Fruit fly (Drosophila melanogaster) whole organism, wandering third instar larva: ENCODE results near the gene CG10208.

ENCODE experiments used
- Abd-B ChIP-seq: fragments of >200 bp; optimal IDR thresholded peaks from 2 replicates; lab custom pipeline; 2017; ENCODE audit warnings: missing biosample characterization, missing genetic modification characterization
- CG32264 ChIP-seq: fragments of 200-800 bp; sonication (Bioruptor generic); optimal IDR thresholded peaks from 2 replicates; lab custom pipeline; 2016; ENCODE audit warnings: missing biosample characterization, missing genetic modification characterization
- CG9705 ChIP-seq: fragments of 200-800 bp; sonication (Bioruptor generic); optimal IDR thresholded peaks from 2 replicates; lab custom pipeline; 2018; ENCODE audit warnings: missing biosample characterization, mild to moderate bottlenecking, missing genetic modification characterization
- CrebA ChIP-seq: fragments of 200-800 bp; sonication (Bioruptor generic); optimal IDR thresholded peaks from 2 replicates; lab custom pipeline; 2016; ENCODE audit warnings: missing biosample characterization, mild to moderate bottlenecking, missing genetic modification characterization, borderline replicate concordance
- Dfd ChIP-seq: fragments of >200 bp; optimal IDR thresholded peaks from 2 replicates; lab custom pipeline; 2017; ENCODE audit warnings: missing biosample characterization, missing genetic modification characterization
- Dif ChIP-seq: fragments of 200-275, 200-300 bp; sonication (Bioruptor generic); optimal IDR thresholded peaks from 2 replicates; lab custom pipeline; 2018; ENCODE audit warnings: missing biosample characterization, missing genetic modification characterization; ENCODE audit not compliant: partially characterized antibody
- GATAd ChIP-seq: sonication (Bioruptor generic); optimal IDR thresholded peaks from 2 replicates; lab custom pipeline; 2016; ENCODE audit warnings: missing biosample characterization, missing genetic modification characterization
- Hnf4 ChIP-seq: fragments of 200-800 bp; sonication (Bioruptor generic); optimal IDR thresholded peaks from 2 replicates; lab custom pipeline; 2016; ENCODE audit warnings: missing biosample characterization, mild to moderate bottlenecking, missing genetic modification characterization
- Hr78 ChIP-seq: fragments of >200 bp; optimal IDR thresholded peaks from 2 replicates; lab custom pipeline; 2017; ENCODE audit warnings: missing biosample characterization, missing genetic modification characterization
- Hr83 ChIP-seq: fragments of 200-300 bp; sonication (Bioruptor generic); optimal IDR thresholded peaks from 2 replicates; lab custom pipeline; 2016; ENCODE audit warnings: missing biosample characterization, mild to moderate bottlenecking, missing genetic modification characterization, moderate library complexity; ENCODE audit not compliant: poor library complexity, severe bottlenecking
- Jra ChIP-seq: sonication (Bioruptor generic); optimal IDR thresholded peaks from 2 replicates; lab custom pipeline; 2016; ENCODE audit warnings: missing biosample characterization, missing genetic modification characterization
- Mio ChIP-seq: sonication (Bioruptor generic); optimal IDR thresholded peaks from 2 replicates; lab custom pipeline; 2016; ENCODE audit warnings: missing biosample characterization, missing genetic modification characterization
- Myc ChIP-seq: fragments of >200 bp; optimal IDR thresholded peaks from 2 replicates; lab custom pipeline; 2017
- N ChIP-seq: fragments of >200 bp; optimal IDR thresholded peaks from 2 replicates; lab custom pipeline; 2018; ENCODE audit warnings: missing biosample characterization, missing external identifiers, missing genetic modification characterization
- OdsH ChIP-seq: fragments of 200-800 bp; sonication (Bioruptor generic); optimal IDR thresholded peaks from 2 replicates; lab custom pipeline; 2016; ENCODE audit warnings: missing biosample characterization, mild to moderate bottlenecking, missing genetic modification characterization
- Rel ChIP-seq, 2 experiments: fragments of 200-800 bp; sonication (Bioruptor generic) in 1 of 2; optimal IDR thresholded peaks; 2 replicates in 1 of 2; 3 replicates in 1 of 2; lab custom pipeline; 2016 to 2019; ENCODE audit warnings: mild to moderate bottlenecking in 2 of 2, missing biosample characterization in 2 of 2, missing genetic modification characterization in 2 of 2, moderate library complexity in 1 of 2
- Sp1 ChIP-seq: fragments of 200-800 bp; sonication (Bioruptor generic); optimal IDR thresholded peaks from 3 replicates; lab custom pipeline; 2019; ENCODE audit warnings: missing biosample characterization, mild to moderate bottlenecking, missing genetic modification characterization, moderate library complexity
- br ChIP-seq: fragments of 200-800 bp; sonication (Bioruptor generic); optimal IDR thresholded peaks from 2 replicates; lab custom pipeline; 2016; ENCODE audit warnings: missing biosample characterization, missing genetic modification characterization
- brk ChIP-seq: fragments of 200-800 bp; sonication (Bioruptor generic); optimal IDR thresholded peaks from 2 replicates; lab custom pipeline; 2016; ENCODE audit warnings: missing biosample characterization, mild to moderate bottlenecking, missing genetic modification characterization
- dl ChIP-seq, 2 experiments: fragments of 175-275, 200-275 bp in 1 of 2; fragments of 200-275 bp in 1 of 2; sonication (Bioruptor generic); optimal IDR thresholded peaks; lab custom pipeline; 2018; ENCODE audit warnings: mild to moderate bottlenecking in 2 of 2, missing biosample characterization in 2 of 2, missing genetic modification characterization in 2 of 2, moderate library complexity in 2 of 2; ENCODE audit not compliant: partially characterized antibody in 2 of 2, insufficient read depth in 1 of 2
- dmrt93B ChIP-seq: fragments of 200-800 bp; sonication (Bioruptor generic); optimal IDR thresholded peaks from 2 replicates; lab custom pipeline; 2018; ENCODE audit warnings: missing biosample characterization, mild to moderate bottlenecking, missing genetic modification characterization
- dsf ChIP-seq: sonication (Bioruptor generic); optimal IDR thresholded peaks from 2 replicates; lab custom pipeline; 2016; ENCODE audit warnings: missing biosample characterization, missing genetic modification characterization, borderline replicate concordance
- foxo ChIP-seq, 2 experiments: fragments of 200-800 bp; sonication (Bioruptor generic); optimal IDR thresholded peaks; 2 replicates in 1 of 2; 3 replicates in 1 of 2; lab custom pipeline; 2016 to 2017; ENCODE audit warnings: missing biosample characterization in 2 of 2, missing genetic modification characterization in 2 of 2
- fru ChIP-seq: fragments of 200-800 bp; sonication (Bioruptor generic); optimal IDR thresholded peaks from 3 replicates; lab custom pipeline; 2016; ENCODE audit warnings: missing biosample characterization, mild to moderate bottlenecking, missing genetic modification characterization
- h ChIP-seq: fragments of 200-800 bp; sonication (Bioruptor generic); optimal IDR thresholded peaks from 3 replicates; lab custom pipeline; 2016; ENCODE audit warnings: missing biosample characterization, mild to moderate bottlenecking, missing genetic modification characterization
- lola ChIP-seq: fragments of >200 bp; optimal IDR thresholded peaks from 2 replicates; lab custom pipeline; 2017; ENCODE audit warnings: missing biosample characterization, missing genetic modification characterization
- pan ChIP-seq: fragments of >200 bp; optimal IDR thresholded peaks from 2 replicates; lab custom pipeline; 2017
- psq ChIP-seq: fragments of 200-800 bp; sonication (Bioruptor generic); optimal IDR thresholded peaks from 3 replicates; lab custom pipeline; 2017; ENCODE audit warnings: missing biosample characterization, mild to moderate bottlenecking, missing genetic modification characterization, moderate library complexity
- rgr ChIP-seq: fragments of 200-800 bp; sonication (Bioruptor generic); optimal IDR thresholded peaks from 3 replicates; lab custom pipeline; 2016; ENCODE audit warnings: missing biosample characterization, mild to moderate bottlenecking, missing genetic modification characterization
- sage ChIP-seq: fragments of 200-800 bp; sonication (Bioruptor generic); optimal IDR thresholded peaks from 2 replicates; lab custom pipeline; 2016; ENCODE audit warnings: missing biosample characterization, mild to moderate bottlenecking, missing genetic modification characterization
- tai ChIP-seq: sonication (Bioruptor generic); optimal IDR thresholded peaks from 2 replicates; lab custom pipeline; 2016; ENCODE audit warnings: missing biosample characterization, missing genetic modification characterization
- woc ChIP-seq: sonication (Bioruptor generic); optimal IDR thresholded peaks from 2 replicates; lab custom pipeline; 2016; ENCODE audit warnings: missing biosample characterization, mild to moderate bottlenecking, missing genetic modification characterization

The CG10208 gene

DNA sequence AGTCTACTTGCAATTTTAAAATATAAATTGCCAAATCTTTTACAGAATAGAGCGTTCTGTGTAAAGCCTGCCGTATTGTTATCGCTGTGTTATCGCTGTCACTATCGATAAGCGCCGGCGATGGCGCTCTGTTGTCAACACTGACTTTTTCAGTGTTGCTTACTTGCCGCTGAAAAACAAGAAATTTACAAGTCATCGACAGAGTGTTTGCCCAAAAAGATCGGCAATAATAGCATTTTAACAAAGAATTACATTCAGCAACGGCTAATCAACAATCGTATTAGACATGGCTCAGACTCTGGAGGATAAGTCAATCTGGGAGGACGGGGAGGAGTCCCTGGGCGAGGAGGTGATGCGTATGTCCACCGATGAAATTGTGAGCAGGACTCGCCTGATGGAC is 21.2 kb downstream of the CG10208 start, which contains the start of the genes RanBP3 and Rpt5 (continued):
- TF ChIP-seq tai (GFP tag; lab: Kevin White, UChicago) (no peak), CG9705 (GFP tag; lab: Kevin White, UChicago) (peak; percentile 53), CrebA (GFP tag; lab: Kevin White, UChicago) (no peak), Hnf4 (no peak), brk (GFP tag; lab: Kevin White, UChicago) (no peak), foxo (GFP tag; optimal IDR thresholded peaks at IDR 0.05; lab: Kevin White, UChicago) (peak in 1 of 2 experiments; percentile 85), rgr (GFP tag; lab: Kevin White, UChicago) (peak; percentile 86)

DNA sequence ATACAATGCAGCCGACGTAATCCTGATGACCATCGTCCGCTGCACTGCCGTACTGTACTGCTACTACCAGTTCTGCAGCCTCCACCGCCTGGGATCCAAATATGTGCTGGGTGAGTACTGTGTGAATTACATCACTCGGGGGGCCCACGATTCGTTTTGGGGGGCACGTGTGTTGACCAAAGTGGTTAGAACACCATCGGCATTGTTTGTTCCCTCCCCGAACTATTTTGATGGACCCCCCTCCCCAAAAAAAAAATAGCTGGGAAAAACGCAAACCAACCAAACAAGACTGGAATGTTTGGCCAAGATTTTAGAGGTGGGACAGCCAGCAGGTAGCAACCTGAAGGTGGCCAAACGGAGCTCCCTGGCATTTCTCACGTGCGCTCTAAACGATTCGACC is 26.5 kb downstream of the CG10208 start:
- TF ChIP-seq Dfd (GFP tag; lab: Kevin White, UChicago) (no peak), GATAd (GFP tag; lab: Kevin White, UChicago) (no peak), OdsH (GFP tag; lab: Kevin White, UChicago) (no peak), Rel (GFP tag; optimal IDR thresholded peaks at IDR 0.05; lab: Kevin White, UChicago) (no peak), Rel (tag; optimal IDR thresholded peaks at IDR 0.05; lab: Kevin White, UChicago) (no peak), CrebA (GFP tag; lab: Kevin White, UChicago) (no peak), dl (GFP tag; optimal IDR thresholded peaks at IDR 0.05; lab: Kevin White, UChicago; ENCODE audit: insufficient read depth in 1 of 2, partially characterized antibody in 2 of 2) (no peak), fru (no peak), br (GFP tag; lab: Kevin White, UChicago) (no peak), Hnf4 (no peak), h (GFP tag; lab: Kevin White, UChicago) (no peak), woc (GFP tag; lab: Kevin White, UChicago) (no peak), CG32264 (GFP tag; lab: Kevin White, UChicago) (no peak), sage (no peak), N (GFP tag; lab: Kevin White, UChicago) (no peak), foxo (GFP tag; optimal IDR thresholded peaks at IDR 0.05; lab: Kevin White, UChicago) (no peak), Myc (no peak), pan (lab: Kevin White, UChicago) (no peak), Abd-B (GFP tag; lab: Kevin White, UChicago) (no peak), Dif (no peak)

DNA sequence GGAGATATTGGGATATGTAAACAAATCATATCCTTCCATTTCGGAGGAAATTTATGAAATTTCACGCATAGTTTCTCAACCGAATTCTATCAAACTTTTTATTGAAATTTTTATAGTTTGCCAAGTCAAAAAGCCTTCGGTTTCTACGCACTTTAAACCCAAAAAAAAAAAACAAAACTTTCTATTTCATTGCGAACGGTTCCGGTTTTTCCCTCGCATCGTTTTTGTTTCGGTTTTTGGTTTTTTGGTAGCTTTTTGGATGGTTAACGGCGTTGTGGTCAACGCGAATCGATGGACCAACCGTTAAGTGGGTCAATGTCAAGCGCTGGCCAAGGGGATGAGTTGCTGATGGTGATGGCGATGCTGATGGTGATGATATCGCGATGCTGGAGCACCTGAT is 33.0 kb downstream of the CG10208 start:
- TF ChIP-seq foxo (GFP tag; optimal IDR thresholded peaks at IDR 0.05; lab: Kevin White, UChicago), result no peak
- TF ChIP-seq Myc, result no peak
- no peak for TF ChIP-seq Hr83
- no peak for TF ChIP-seq Jra (GFP tag; lab: Kevin White, UChicago)
- TF ChIP-seq fru, result no peak
- no peak for TF ChIP-seq br (GFP tag; lab: Kevin White, UChicago)
- TF ChIP-seq woc (GFP tag; lab: Kevin White, UChicago), result no peak
- no peak for TF ChIP-seq Hr78
- no peak for TF ChIP-seq psq (GFP tag; lab: Kevin White, UChicago)
- TF ChIP-seq CrebA (GFP tag; lab: Kevin White, UChicago), result no peak
- no peak for TF ChIP-seq CG9705 (GFP tag; lab: Kevin White, UChicago)
- TF ChIP-seq dl (GFP tag; optimal IDR thresholded peaks at IDR 0.05; lab: Kevin White, UChicago; ENCODE audit: insufficient read depth in 1 of 2, partially characterized antibody in 2 of 2), result no peak
- TF ChIP-seq dsf, result no peak
- TF ChIP-seq Mio (GFP tag; lab: Kevin White, UChicago), result no peak

DNA sequence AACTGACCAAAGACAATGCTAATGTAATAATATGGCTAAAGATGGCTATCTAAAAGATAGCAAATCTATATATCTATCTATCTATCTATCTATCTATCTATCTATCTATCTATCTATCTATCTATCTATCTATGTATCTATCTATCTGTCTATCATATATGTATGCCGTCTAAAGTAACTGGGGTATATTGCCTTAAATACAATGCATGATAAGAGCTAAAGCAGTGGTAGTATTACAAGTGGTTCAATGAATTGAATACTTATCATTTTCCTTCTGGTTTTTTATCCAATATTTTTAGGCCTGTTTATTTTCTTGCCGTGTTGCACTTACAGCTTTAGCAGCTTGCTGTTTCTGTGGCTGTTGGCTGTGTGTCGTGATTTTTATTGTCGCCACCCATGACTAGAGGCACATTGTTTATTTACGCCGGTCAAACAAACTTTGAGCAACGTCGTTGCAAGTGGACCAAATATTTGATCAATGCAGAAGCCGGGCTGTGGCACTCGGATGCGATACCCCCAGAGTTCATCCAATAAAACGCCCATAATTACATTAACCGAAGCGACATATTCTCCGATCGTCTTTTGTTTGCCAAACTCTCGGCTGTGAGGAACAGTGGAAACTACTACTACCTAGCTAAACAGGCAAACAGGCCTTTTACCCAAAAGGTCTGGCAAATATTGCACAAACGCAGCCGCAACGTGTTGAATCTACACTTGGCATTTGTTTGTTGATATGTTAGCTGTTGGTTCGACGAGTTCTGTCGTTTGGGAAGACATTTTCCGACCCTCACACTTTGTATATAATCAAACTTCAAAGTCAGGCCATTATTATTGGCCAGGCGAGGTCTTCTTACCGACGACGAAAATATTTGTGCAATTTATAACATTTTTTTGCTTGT is 36.0 kb downstream of the CG10208 start:
- TF ChIP-seq Rel (GFP tag; optimal IDR thresholded peaks at IDR 0.05; lab: Kevin White, UChicago) (no peak), Rel (tag; optimal IDR thresholded peaks at IDR 0.05; lab: Kevin White, UChicago) (no peak), lola (GFP tag; lab: Kevin White, UChicago) (no peak)

DNA sequence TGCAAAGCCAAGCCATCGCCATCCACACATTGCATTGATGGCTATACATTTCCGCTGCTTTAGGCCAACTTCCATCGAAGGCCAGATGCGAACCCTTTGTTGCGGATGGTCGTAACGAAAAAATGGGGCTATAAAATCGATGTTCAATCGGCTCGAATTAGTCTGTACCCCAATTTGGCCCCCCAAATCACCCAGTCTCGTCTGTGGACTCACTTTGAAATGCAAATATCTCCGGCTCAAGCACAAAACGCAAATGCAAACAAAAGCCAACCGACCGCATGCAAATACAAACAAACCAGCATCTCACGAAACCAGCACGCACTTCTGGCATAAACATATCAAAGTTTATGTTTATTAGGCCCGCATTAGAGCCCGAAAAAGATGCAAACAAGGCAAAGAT is 37.6 kb downstream of the CG10208 start:
- TF ChIP-seq Hr78 (no peak), brk (GFP tag; lab: Kevin White, UChicago) (no peak), fru (no peak), dmrt93B (no peak), Sp1 (no peak), CG32264 (GFP tag; lab: Kevin White, UChicago) (no peak), dsf (no peak), h (GFP tag; lab: Kevin White, UChicago) (no peak), lola (GFP tag; lab: Kevin White, UChicago) (no peak)
- TF ChIP-seq, all 38 proteins: peak for 0
